Worm (Caenorhabditis elegans) whole organism, early embryonic: ENCODE measurements around the gene F07E5.12.

Experiments used
- B0310.2 ChIP-seq: sonication (generic microtip); optimal IDR thresholded peaks from 2 replicates; lab custom pipeline; 2016; ENCODE audit warnings: mild to moderate bottlenecking, missing genetic modification characterization, missing compliant biosample characterization
- F13C5.2 ChIP-seq: sonication (generic microtip); optimal IDR thresholded peaks from 2 replicates; lab custom pipeline; 2017; ENCODE audit warnings: mild to moderate bottlenecking, missing genetic modification characterization, inconsistent platforms, missing compliant biosample characterization
- aly-1 ChIP-seq: sonication (generic microtip); optimal IDR thresholded peaks from 2 replicates; lab custom pipeline; 2016; ENCODE audit warnings: missing genetic modification characterization, missing compliant biosample characterization
- ama-1 ChIP-seq: fragments of 150-350 bp; optimal IDR thresholded peaks from 2 replicates; lab custom pipeline; 2014
- ceh-36 ChIP-seq: sonication (generic microtip); optimal IDR thresholded peaks from 2 replicates; lab custom pipeline; 2016; ENCODE audit warnings: missing genetic modification characterization, inconsistent platforms, missing compliant biosample characterization
- flt-1 ChIP-seq: fragments of 200-800 bp; sonication (Bioruptor generic); IDR thresholded peaks from 2 replicates; pipeline ENCODE4 v1.3.6; 2022; ENCODE audit warnings: missing genetic modification characterization, missing compliant biosample characterization
- pes-1 ChIP-seq: fragments of 200-800 bp; sonication (Bioruptor generic); IDR thresholded peaks from 2 replicates; pipeline ENCODE4 v1.3.6; 2022; ENCODE audit warnings: missing genetic modification reagents, missing genetic modification characterization, missing compliant biosample characterization
- scrt-1 ChIP-seq: fragments of 200-800 bp; sonication (Bioruptor generic); IDR thresholded peaks from 2 replicates; pipeline ENCODE4 v1.3.6; 2022; ENCODE audit warnings: missing genetic modification characterization, missing compliant biosample characterization
- sea-1 ChIP-seq: fragments of 200-800 bp; sonication (Bioruptor generic); conservative IDR thresholded peaks from 2 replicates; pipeline ENCODE4 v1.3.6; 2022; ENCODE audit warnings: missing genetic modification characterization, missing compliant biosample characterization

- TF ChIP-seq ama-1 (lab: Kevin White, UChicago) (no peak), ceh-36 (no peak), pes-1 (GFP tag; lab: Robert Waterston, UW) (no peak), flt-1 (no peak), sea-1 (GFP tag; lab: Robert Waterston, UW) (no peak), aly-1 (tag; lab: Kevin White, UChicago) (no peak), scrt-1 (GFP tag; lab: Robert Waterston, UW) (no peak), F13C5.2 (tag; lab: Kevin White, UChicago) (no peak), B0310.2 (tag; lab: Kevin White, UChicago) (no peak)
These were observed 19.4 kb downstream of the F07E5.12 start for ce11 chrII:2087206-2087605.
